Worm (Caenorhabditis elegans): ENCODE measurements around the gene F11C1.7.

F11C1.7 gene

DNA sequence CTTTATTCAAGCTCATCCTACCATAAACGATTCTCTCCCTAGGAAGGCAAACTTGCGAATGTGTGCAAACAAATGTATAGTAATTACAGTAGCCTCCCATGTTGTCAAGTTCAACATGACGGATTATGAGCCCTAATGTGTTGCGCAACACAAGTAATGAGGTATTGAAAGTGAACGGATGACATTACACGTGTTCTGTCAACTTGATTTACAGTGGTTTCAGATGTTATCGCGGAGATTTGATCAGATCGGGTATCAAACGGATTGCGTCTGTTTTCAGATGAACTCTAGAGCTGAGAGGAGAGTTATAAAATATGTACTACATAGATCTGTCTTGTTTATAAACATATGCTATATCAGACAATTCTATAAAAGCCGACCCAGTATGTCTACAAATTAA lies 13.2 kb downstream of the F11C1.7 start (continued):
- TF ChIP-seq rec-8 (tag; optimal IDR thresholded peaks at IDR 0.05) (no peak), lin-26 (GFP tag; IDR thresholded peaks at IDR 0.05) (no peak), C06A6.2 (GFP tag; conservative IDR thresholded peaks at IDR 0.05) (no peak)

DNA sequence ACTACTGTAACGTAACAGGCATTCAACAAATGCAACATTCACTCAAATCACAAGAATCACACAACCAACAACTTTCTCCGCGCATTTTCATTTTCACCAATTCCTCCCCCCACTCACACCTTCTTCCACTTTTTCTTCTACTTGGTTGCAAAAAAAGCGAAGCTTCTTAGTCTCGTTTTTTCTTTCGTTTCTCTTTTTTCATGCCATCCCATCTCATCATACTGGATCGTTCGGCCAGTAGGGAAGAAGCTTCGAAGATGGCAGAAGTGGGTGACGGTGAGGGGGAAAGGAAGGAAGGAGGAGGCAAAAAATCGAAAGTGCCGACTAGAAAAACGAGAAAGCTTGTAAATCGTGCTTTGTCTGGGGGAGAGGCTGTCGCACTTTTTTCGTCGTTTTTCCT lies 13.9 kb downstream of the F11C1.7 start:
- TF ChIP-seq zfh-2 (GFP tag; conservative IDR thresholded peaks at IDR 0.05), result no peak
- TF ChIP-seq rcor-1 (GFP tag; IDR thresholded peaks at IDR 0.05), result no peak
- TF ChIP-seq F57A8.1 (GFP tag; optimal IDR thresholded peaks at IDR 0.05), result no peak
- TF ChIP-seq xnd-1 (tag; optimal IDR thresholded peaks at IDR 0.05), result no peak
- no peak for TF ChIP-seq F33H1.4 (GFP tag; IDR thresholded peaks at IDR 0.05)
- TF ChIP-seq unc-130 (GFP tag; optimal IDR thresholded peaks at IDR 0.05), result no peak
- no peak for TF ChIP-seq lin-54 (GFP tag; optimal IDR thresholded peaks at IDR 0.05)
- no peak for TF ChIP-seq snpc-4 (GFP tag; optimal IDR thresholded peaks at IDR 0.05)
- TF ChIP-seq snpc-4 (tag; optimal IDR thresholded peaks at IDR 0.05), result no peak

DNA sequence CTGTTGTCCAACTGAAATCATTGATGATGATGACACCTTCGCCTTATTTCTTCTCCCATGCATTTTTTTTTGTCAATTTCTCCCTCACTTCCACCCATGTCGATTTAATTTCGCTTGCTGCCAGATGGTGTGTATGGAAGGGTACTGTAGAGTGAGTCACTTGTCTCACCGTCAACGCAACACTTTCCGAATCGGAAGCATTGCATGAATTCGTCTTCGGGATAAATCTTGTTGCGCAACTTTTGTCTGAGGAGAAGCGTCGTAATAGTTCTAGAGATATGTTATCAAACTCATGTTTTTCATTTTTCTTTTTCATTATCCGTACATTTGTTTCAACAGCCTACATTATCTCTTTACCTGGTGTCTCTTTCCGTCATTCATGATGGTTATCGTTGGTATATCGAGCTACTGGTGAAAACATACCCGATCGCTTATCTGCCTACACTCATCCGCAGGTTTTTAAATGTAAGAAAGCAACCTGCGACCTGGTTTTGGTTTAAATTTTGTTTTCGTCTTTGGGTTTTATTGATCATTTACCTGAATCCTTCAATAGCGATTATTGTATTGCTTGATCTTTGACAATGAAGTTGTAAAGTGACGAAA lies 15.4 kb downstream of the F11C1.7 start:
- no peak for TF ChIP-seq lsl-1 (GFP tag; optimal IDR thresholded peaks at IDR 0.05)
- no peak for TF ChIP-seq him-1 (tag; optimal IDR thresholded peaks at IDR 0.05)
- TF ChIP-seq lin-35 (GFP tag; optimal IDR thresholded peaks at IDR 0.05), result no peak
- no peak for TF ChIP-seq snpc-4 (GFP tag; optimal IDR thresholded peaks at IDR 0.05)
- no peak for TF ChIP-seq snpc-4 (tag; optimal IDR thresholded peaks at IDR 0.05)
- no peak for TF ChIP-seq nhr-27 (tag; optimal IDR thresholded peaks at IDR 0.05)
- no peak for TF ChIP-seq akir-1 (GFP tag; optimal IDR thresholded peaks at IDR 0.05)
- TF ChIP-seq hmg-20 (GFP tag; IDR thresholded peaks at IDR 0.05), result no peak
- TF ChIP-seq Y95B8A.8 (GFP tag; IDR thresholded peaks at IDR 0.05), result no peak

DNA sequence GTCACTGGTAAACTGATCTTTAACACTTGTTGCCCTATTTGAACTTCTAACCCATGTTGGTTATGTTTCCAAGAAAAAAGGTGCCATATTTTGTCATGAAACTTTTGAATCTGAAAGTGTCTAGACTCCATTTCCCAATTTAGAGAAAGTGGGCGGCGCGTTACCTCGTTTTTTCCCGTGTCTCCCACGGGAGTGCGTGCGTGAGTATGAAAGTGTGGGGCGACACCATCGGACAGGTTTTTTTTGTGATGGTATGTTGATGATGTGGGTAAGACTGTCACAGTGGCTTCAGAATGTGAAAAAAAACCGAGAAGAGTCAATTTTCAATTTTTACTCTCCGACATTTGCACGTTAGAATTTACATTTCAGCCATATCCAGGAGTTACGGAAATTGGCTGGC lies 16.6 kb downstream of the F11C1.7 start:
- TF ChIP-seq rpc-1 (optimal IDR thresholded peaks at IDR 0.05) (no peak), rpc-1 (tag; optimal IDR thresholded peaks at IDR 0.05) (no peak), madf-3 (GFP tag; IDR thresholded peaks at IDR 0.05) (0 out of 2 replicates have a peak, but pooled peaks have one; percentile 31)

DNA sequence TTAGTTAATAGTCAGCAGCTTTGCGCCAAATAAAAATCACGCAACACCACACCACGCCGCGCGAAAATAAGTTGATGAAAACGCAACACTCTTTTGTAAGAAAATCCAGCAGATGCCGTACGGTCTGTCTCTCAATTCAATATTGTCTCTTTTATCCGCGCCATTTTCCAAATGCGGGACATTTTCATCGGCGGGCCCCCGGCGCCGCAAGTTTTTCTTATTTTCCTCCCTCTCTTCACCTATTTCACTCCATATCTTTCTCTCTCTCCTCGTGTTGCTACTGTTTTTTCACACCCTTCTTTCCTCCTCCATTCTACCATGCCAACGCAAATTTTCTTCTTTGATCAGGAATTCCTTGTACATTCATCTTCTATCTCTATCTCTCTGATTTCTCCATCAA lies 17.2 kb downstream of the F11C1.7 start:
- TF ChIP-seq ztf-22 (GFP tag; optimal IDR thresholded peaks at IDR 0.05) (no peak), lsy-27 (tag; optimal IDR thresholded peaks at IDR 0.05; ENCODE audit: borderline replicate concordance, insufficient read depth) (no peak), efl-1 (GFP tag; optimal IDR thresholded peaks at IDR 0.05) (no peak), nhr-120 (GFP tag; IDR thresholded peaks at IDR 0.05) (no peak), ceh-27 (GFP tag; optimal IDR thresholded peaks at IDR 0.05) (no peak), ztf-25 (GFP tag; IDR thresholded peaks at IDR 0.05) (no peak), hsf-1 (GFP tag; IDR thresholded peaks at IDR 0.05) (no peak), nhr-27 (tag; optimal IDR thresholded peaks at IDR 0.05) (no peak), F39B2.1 (GFP tag; IDR thresholded peaks at IDR 0.05) (no peak), tbx-9 (tag; optimal IDR thresholded peaks at IDR 0.05; ENCODE audit: borderline replicate concordance) (no peak), somi-1 (GFP tag; optimal IDR thresholded peaks at IDR 0.05) (no peak), gei-17 (GFP tag; optimal IDR thresholded peaks at IDR 0.05) (no peak), sdz-38 (tag; optimal IDR thresholded peaks at IDR 0.05) (no peak), F33H1.4 (GFP tag; IDR thresholded peaks at IDR 0.05) (no peak), madf-10 (tag; optimal IDR thresholded peaks at IDR 0.05) (no peak), nhr-179 (tag; optimal IDR thresholded peaks at IDR 0.05) (no peak), hlh-12 (tag; optimal IDR thresholded peaks at IDR 0.05) (no peak), ceh-40 (GFP tag; IDR thresholded peaks at IDR 0.05) (no peak), snpc-1.1 (tag; optimal IDR thresholded peaks at IDR 0.05; ENCODE audit: insufficient read depth) (no peak)

All from whole organism, young adult.